Fruit fly (Drosophila melanogaster) whole organism, adult: Measurements from ENCODE around the gene CG11619.
A peak's percentile ranks its signal among the peaks of the same experiment; 100 is the strongest.

Experiments used
- CG11617 ChIP-seq: fragments of 200-800 bp; sonication (Bioruptor generic); optimal IDR thresholded peaks from 2 replicates; lab custom pipeline; 2017; ENCODE audit warnings: mild to moderate bottlenecking, missing biosample characterization, missing genetic modification reagents, missing genetic modification characterization
- CG12768 ChIP-seq: fragments of 200-800 bp; sonication (Bioruptor generic); optimal IDR thresholded peaks from 2 replicates; lab custom pipeline; 2017; ENCODE audit warnings: missing biosample characterization, missing genetic modification characterization, mild to moderate bottlenecking, moderate library complexity, missing genetic modification reagents
- CG14711 ChIP-seq: fragments of 200-800 bp; sonication (Bioruptor generic); optimal IDR thresholded peaks from 2 replicates; lab custom pipeline; 2018; ENCODE audit warnings: missing biosample characterization, mild to moderate bottlenecking, missing genetic modification characterization, moderate library complexity
- CG1620 ChIP-seq: fragments of 200-800 bp; sonication (Bioruptor generic); optimal IDR thresholded peaks from 2 replicates; lab custom pipeline; 2016; ENCODE audit warnings: missing biosample characterization, missing genetic modification characterization
- CG33017 ChIP-seq: fragments of 200-800 bp; sonication (Bioruptor generic); optimal IDR thresholded peaks from 2 replicates; lab custom pipeline; 2018; ENCODE audit warnings: missing biosample characterization, mild to moderate bottlenecking, missing genetic modification characterization, moderate library complexity
- CG5204 ChIP-seq: fragments of 200-800 bp; sonication (Bioruptor generic); optimal IDR thresholded peaks from 2 replicates; lab custom pipeline; 2016; ENCODE audit warnings: missing biosample characterization, missing genetic modification characterization
- CG7045 ChIP-seq: fragments of 200-800 bp; sonication (Bioruptor generic); optimal IDR thresholded peaks from 2 replicates; lab custom pipeline; 2017; ENCODE audit warnings: missing biosample characterization, mild to moderate bottlenecking, missing genetic modification characterization
- CG7101 ChIP-seq: fragments of 200-800 bp; sonication (Bioruptor generic); optimal IDR thresholded peaks from 2 replicates; lab custom pipeline; 2018; ENCODE audit warnings: missing biosample characterization, mild to moderate bottlenecking, missing genetic modification characterization, moderate library complexity
- Clk ChIP-seq: fragments of 200-800 bp; sonication (Bioruptor generic); optimal IDR thresholded peaks from 2 replicates; lab custom pipeline; 2017; ENCODE audit warnings: missing biosample characterization, missing genetic modification characterization
- Crg-1 ChIP-seq: fragments of 200-800 bp; sonication (Bioruptor generic); optimal IDR thresholded peaks from 2 replicates; lab custom pipeline; 2016; ENCODE audit warnings: missing biosample characterization, missing genetic modification characterization
- Hr96 ChIP-seq: fragments of 200-800 bp; sonication (Bioruptor generic); optimal IDR thresholded peaks from 2 replicates; lab custom pipeline; 2016; ENCODE audit warnings: missing biosample characterization, missing genetic modification characterization
- Mnt ChIP-seq: fragments of 200-800 bp; sonication (Bioruptor generic); optimal IDR thresholded peaks from 2 replicates; lab custom pipeline; 2016; ENCODE audit warnings: missing biosample characterization, mild to moderate bottlenecking, missing genetic modification characterization
- bab1 ChIP-seq: fragments of 200-800 bp; sonication (Bioruptor generic); optimal IDR thresholded peaks from 3 replicates; lab custom pipeline; 2019; ENCODE audit warnings: missing biosample characterization, mild to moderate bottlenecking, missing genetic modification characterization, moderate library complexity
- cic ChIP-seq: fragments of 200-800 bp; sonication (Bioruptor generic); optimal IDR thresholded peaks from 2 replicates; lab custom pipeline; 2017; ENCODE audit warnings: missing biosample characterization, mild to moderate bottlenecking, missing genetic modification characterization, moderate library complexity
- cnc ChIP-seq, 2 experiments: fragments of >200 bp; optimal IDR thresholded peaks; 2 replicates each; lab custom pipeline; 2017
- kay ChIP-seq: fragments of 200-800 bp; sonication (Bioruptor generic); peaks from one replicate; lab custom pipeline; 2016; ENCODE audit warnings: missing biosample characterization, missing genetic modification characterization, borderline replicate concordance
- ovo ChIP-seq: fragments of 200-800 bp; sonication (Bioruptor generic); optimal IDR thresholded peaks from 2 replicates; lab custom pipeline; 2016; ENCODE audit warnings: missing biosample characterization, missing genetic modification characterization
- pad ChIP-seq: fragments of 200-800 bp; sonication (Bioruptor generic); optimal IDR thresholded peaks from 3 replicates; lab custom pipeline; 2017; ENCODE audit warnings: missing biosample characterization, missing genetic modification characterization, mild to moderate bottlenecking, moderate library complexity, missing genetic modification reagents
- tj ChIP-seq: fragments of 200-800 bp; sonication (Bioruptor generic); optimal IDR thresholded peaks from 3 replicates; lab custom pipeline; 2017; ENCODE audit warnings: missing biosample characterization, mild to moderate bottlenecking, missing genetic modification characterization, moderate library complexity
- toe ChIP-seq: fragments of 200-800 bp; sonication (Bioruptor generic); optimal IDR thresholded peaks from 2 replicates; lab custom pipeline; 2016; ENCODE audit warnings: missing biosample characterization, missing genetic modification characterization

CG11619 gene

dm6 chr3L:19011174-19011573, 23.1 kb upstream of the CG11619 start:
- TF ChIP-seq pad = no peak
- TF ChIP-seq Hr96 (GFP tag; lab: Kevin White, UChicago) = no peak
- TF ChIP-seq CG5204 (GFP tag; lab: Kevin White, UChicago) = no peak
- TF ChIP-seq CG7045 = no peak
- TF ChIP-seq bab1 (GFP tag; lab: Kevin White, UChicago) = no peak
- no peak for TF ChIP-seq tj (GFP tag; lab: Kevin White, UChicago)
- TF ChIP-seq ovo (GFP tag; lab: Kevin White, UChicago) = no peak
- no peak for TF ChIP-seq CG1620 (GFP tag; lab: Kevin White, UChicago)
- no peak for TF ChIP-seq Crg-1 (GFP tag; lab: Kevin White, UChicago)
- TF ChIP-seq CG11617 (GFP tag; lab: Kevin White, UChicago) = no peak
- TF ChIP-seq CG12768 (GFP tag; lab: Kevin White, UChicago) = no peak
- no peak for TF ChIP-seq toe (GFP tag; lab: Kevin White, UChicago)
- TF ChIP-seq cnc (optimal IDR thresholded peaks at IDR 0.05; lab: Kevin White, UChicago) = no peak
- TF ChIP-seq CG7101 (tag; lab: Kevin White, UChicago) = no peak
- TF ChIP-seq kay (GFP tag; lab: Kevin White, UChicago) = no peak
- TF ChIP-seq cic = no peak
- no peak for TF ChIP-seq CG14711 (tag; lab: Kevin White, UChicago)
- TF ChIP-seq CG33017 (tag; lab: Kevin White, UChicago) = no peak
- TF ChIP-seq Clk (GFP tag; lab: Kevin White, UChicago) = no peak

- TF ChIP-seq cic = no peak
Measured at dm6 chr3L:19005396-19005795, 17.3 kb upstream of the CG11619 start.

- TF ChIP-seq Clk (GFP tag; lab: Kevin White, UChicago) = no peak
- no peak for TF ChIP-seq bab1 (GFP tag; lab: Kevin White, UChicago)
Measured at dm6 chr3L:19004120-19004519, 16.0 kb upstream of the CG11619 start.

- TF ChIP-seq kay (GFP tag; lab: Kevin White, UChicago) (peak; percentile 6), Crg-1 (GFP tag; lab: Kevin White, UChicago) (no peak), cnc (optimal IDR thresholded peaks at IDR 0.05; lab: Kevin White, UChicago) (no peak), tj (GFP tag; lab: Kevin White, UChicago) (no peak)
Measured at dm6 chr3L:19003220-19003619, 15.1 kb upstream of the CG11619 start, which contains the start of gene SmydA-2. Gene SmydA-2, minus strand, starts transcription at chr3L:19003252.

- TF ChIP-seq tj (GFP tag; lab: Kevin White, UChicago) (no peak), CG11617 (GFP tag; lab: Kevin White, UChicago) (peak; percentile 5), cic (peak; percentile 29), CG14711 (tag; lab: Kevin White, UChicago) (no peak), Mnt (GFP tag; lab: Kevin White, UChicago) (peak; percentile 99), cnc (optimal IDR thresholded peaks at IDR 0.05; lab: Kevin White, UChicago) (no peak), bab1 (GFP tag; lab: Kevin White, UChicago) (no peak), ovo (GFP tag; lab: Kevin White, UChicago) (no peak), pad (no peak), CG12768 (GFP tag; lab: Kevin White, UChicago) (no peak), CG7101 (tag; lab: Kevin White, UChicago) (no peak), CG33017 (tag; lab: Kevin White, UChicago) (no peak), CG1620 (GFP tag; lab: Kevin White, UChicago) (peak; percentile 19), Crg-1 (GFP tag; lab: Kevin White, UChicago) (peak; percentile 57), toe (GFP tag; lab: Kevin White, UChicago) (no peak), CG7045 (no peak), kay (GFP tag; lab: Kevin White, UChicago) (no peak), CG5204 (GFP tag; lab: Kevin White, UChicago) (no peak), Clk (GFP tag; lab: Kevin White, UChicago) (no peak), Hr96 (GFP tag; lab: Kevin White, UChicago) (no peak)
Measured at dm6 chr3L:19000413-19000812, 12.3 kb upstream of the CG11619 start, which contains the start of gene CG3808. Gene CG3808, minus strand, starts transcription at chr3L:19000608.

- TF ChIP-seq bab1 (GFP tag; lab: Kevin White, UChicago) = no peak
- peak; percentile 9 for TF ChIP-seq tj (GFP tag; lab: Kevin White, UChicago)
Measured at dm6 chr3L:18998284-18998830, 10.2 kb upstream of the CG11619 start.

dm6 chr3L:18997590-18998283, 9.6 kb upstream of the CG11619 start, which contains the start of gene CG18135:
Gene CG18135, minus strand, starts transcription at chr3L:18998283.
- no peak for TF ChIP-seq cic
- peak; percentile 93 for TF ChIP-seq kay (GFP tag; lab: Kevin White, UChicago)
